Worm (Caenorhabditis elegans): ENCODE measurements around the gene lect-2.

DNA sequence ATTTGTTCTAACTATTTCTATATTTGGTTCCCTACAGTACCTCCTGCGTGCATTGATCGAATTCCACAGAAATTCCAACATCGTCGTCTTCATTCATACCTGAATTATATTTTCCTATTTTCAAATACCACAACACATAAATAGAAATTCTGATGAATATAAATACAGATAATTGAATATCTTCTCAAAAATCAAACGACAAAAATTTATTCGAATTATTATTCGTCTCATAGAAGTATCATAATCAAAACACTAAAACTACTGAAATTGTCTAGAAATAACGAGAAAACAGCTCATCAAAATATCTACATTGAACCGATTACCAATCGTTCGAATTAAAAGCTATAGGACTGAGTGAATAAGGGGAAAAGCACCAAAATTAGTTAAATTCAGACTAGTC, 42.6 kb downstream of the lect-2 start, which contains the start of gene gtap-1:
- TF ChIP-seq madf-10 (tag; optimal IDR thresholded peaks at IDR 0.05), result no peak
- no peak for TF ChIP-seq lin-35 (GFP tag; optimal IDR thresholded peaks at IDR 0.05)
- TF ChIP-seq mes-4 (tag; optimal IDR thresholded peaks at IDR 0.05), result no peak
- TF ChIP-seq die-1 (tag; optimal IDR thresholded peaks at IDR 0.05), result no peak
- TF ChIP-seq ztf-28 (GFP tag; IDR thresholded peaks at IDR 0.05), result no peak
- TF ChIP-seq Y56A3A.18 (GFP tag; IDR thresholded peaks at IDR 0.05), result no peak
- no peak for TF ChIP-seq him-1 (tag; optimal IDR thresholded peaks at IDR 0.05)
- no peak for TF ChIP-seq nhr-90 (tag; optimal IDR thresholded peaks at IDR 0.05)
- no peak for TF ChIP-seq dox-1 (GFP tag; IDR thresholded peaks at IDR 0.05)
- no peak for TF ChIP-seq mel-28 (tag; optimal IDR thresholded peaks at IDR 0.05; ENCODE audit: borderline replicate concordance)
- no peak for TF ChIP-seq lsy-27 (tag; optimal IDR thresholded peaks at IDR 0.05; ENCODE audit: borderline replicate concordance, insufficient read depth)
- no peak for TF ChIP-seq F49E8.2 (tag; optimal IDR thresholded peaks at IDR 0.05; ENCODE audit: insufficient read depth)
- TF ChIP-seq aptf-2 (GFP tag; conservative IDR thresholded peaks at IDR 0.05), result no peak
- TF ChIP-seq attf-3 (GFP tag; conservative IDR thresholded peaks at IDR 0.05), result no peak
